Worm (Caenorhabditis elegans): Measurements from ENCODE around the gene txt-6.

The txt-6 gene

ce11 chrV:4628517-4628930 is 21.8 kb upstream of the txt-6 start, which contains the start of gene pmt-2 (continued):
- no peak for TF ChIP-seq daf-16 (GFP tag; optimal IDR thresholded peaks at IDR 0.05)
- peak; percentile 16 for TF ChIP-seq daf-16 (tag; optimal IDR thresholded peaks at IDR 0.05)
- no peak for TF ChIP-seq daf-12 (tag; optimal IDR thresholded peaks at IDR 0.05)
- no peak for TF ChIP-seq nhr-11 (tag; optimal IDR thresholded peaks at IDR 0.05)
- TF ChIP-seq ZK337.2 (GFP tag; IDR thresholded peaks at IDR 0.05): no peak
- TF ChIP-seq saeg-2 (GFP tag; IDR thresholded peaks at IDR 0.05): no peak
- no peak for TF ChIP-seq Y105C5A.15 (GFP tag; IDR thresholded peaks at IDR 0.05)
- peak; percentile 15 for TF ChIP-seq mes-2 (tag; optimal IDR thresholded peaks at IDR 0.05; ENCODE audit: poor library complexity, severe bottlenecking)
- TF ChIP-seq ama-1 (optimal IDR thresholded peaks at IDR 0.05): peak; percentile 19
- TF ChIP-seq ceh-44 (GFP tag; IDR thresholded peaks at IDR 0.05): no peak
- TF ChIP-seq aly-2 (tag; optimal IDR thresholded peaks at IDR 0.05): no peak
- no peak for TF ChIP-seq dpl-1 (GFP tag; optimal IDR thresholded peaks at IDR 0.05)

- peak; percentile 56 for TF ChIP-seq fkh-10 (GFP tag; optimal IDR thresholded peaks at IDR 0.05)
- no peak for TF ChIP-seq spr-1 (tag; optimal IDR thresholded peaks at IDR 0.05)
- no peak for TF ChIP-seq php-3 (GFP tag; IDR thresholded peaks at IDR 0.05)
- no peak for TF ChIP-seq snpc-4 (tag; optimal IDR thresholded peaks at IDR 0.05)
- TF ChIP-seq ZK546.5 (tag; optimal IDR thresholded peaks at IDR 0.05): no peak
These were observed 19.6 kb upstream of the txt-6 start for ce11 chrV:4626344-4626743.

- TF ChIP-seq zfp-3 (GFP tag; conservative IDR thresholded peaks at IDR 0.05): no peak
- TF ChIP-seq nhr-48 (tag; optimal IDR thresholded peaks at IDR 0.05): no peak
- TF ChIP-seq fos-1 (tag; optimal IDR thresholded peaks at IDR 0.05): no peak
- TF ChIP-seq nhr-77 (tag; optimal IDR thresholded peaks at IDR 0.05): no peak
- no peak for TF ChIP-seq daf-19 (GFP tag; conservative IDR thresholded peaks at IDR 0.05)
- TF ChIP-seq attf-4 (tag; optimal IDR thresholded peaks at IDR 0.05): no peak
- TF ChIP-seq F37D6.2 (tag; optimal IDR thresholded peaks at IDR 0.05): no peak
- TF ChIP-seq Y5F2A.4 (GFP tag; optimal IDR thresholded peaks at IDR 0.05): no peak
- TF ChIP-seq F26F4.8 (GFP tag; conservative IDR thresholded peaks at IDR 0.05): no peak
- TF ChIP-seq fkh-10 (GFP tag; optimal IDR thresholded peaks at IDR 0.05): no peak
- TF ChIP-seq ceh-20 (GFP tag; IDR thresholded peaks at IDR 0.05): no peak
- no peak for TF ChIP-seq dmd-6 (GFP tag; IDR thresholded peaks at IDR 0.05)
- no peak for TF ChIP-seq T26A8.4 (GFP tag; IDR thresholded peaks at IDR 0.05)
These were observed 18.0 kb upstream of the txt-6 start for ce11 chrV:4624717-4625116.

- TF ChIP-seq ceh-44 (GFP tag; IDR thresholded peaks at IDR 0.05): no peak
- TF ChIP-seq F37D6.2 (tag; optimal IDR thresholded peaks at IDR 0.05): no peak
- TF ChIP-seq ZK337.2 (GFP tag; IDR thresholded peaks at IDR 0.05): no peak
- no peak for TF ChIP-seq hmg-1.1 (GFP tag; IDR thresholded peaks at IDR 0.05)
- no peak for TF ChIP-seq F10B5.3 (tag; optimal IDR thresholded peaks at IDR 0.05)
These were observed 16.8 kb upstream of the txt-6 start for ce11 chrV:4623535-4623934.

ce11 chrV:4617260-4617659 is 10.5 kb upstream of the txt-6 start, which contains the start of gene sumv-2:
TSS of gene sumv-2 (plus strand) at chrV:4617560.
- TF ChIP-seq snpc-1.2 (GFP tag; IDR thresholded peaks at IDR 0.05) (no peak), nhr-28 (tag; optimal IDR thresholded peaks at IDR 0.05) (no peak), ceh-20 (GFP tag; IDR thresholded peaks at IDR 0.05) (no peak), dpl-1 (GFP tag; optimal IDR thresholded peaks at IDR 0.05) (no peak), ztf-11 (tag; optimal IDR thresholded peaks at IDR 0.05) (no peak), nhr-111 (GFP tag; optimal IDR thresholded peaks at IDR 0.05) (no peak), lir-3 (tag; optimal IDR thresholded peaks at IDR 0.05) (no peak), lin-13 (GFP tag; optimal IDR thresholded peaks at IDR 0.05) (no peak), D1046.2 (GFP tag; IDR thresholded peaks at IDR 0.05) (no peak), unc-62 (GFP tag; optimal IDR thresholded peaks at IDR 0.05 in 1 of 2) (no peak), unc-62 (tag; optimal IDR thresholded peaks at IDR 0.05) (no peak), mxl-3 (GFP tag; optimal IDR thresholded peaks at IDR 0.05) (no peak), madf-5 (GFP tag; IDR thresholded peaks at IDR 0.05) (no peak), hlh-30 (tag; optimal IDR thresholded peaks at IDR 0.05; ENCODE audit: insufficient read depth) (no peak), madf-9 (GFP tag; conservative IDR thresholded peaks at IDR 0.05) (no peak), lim-7 (GFP tag; IDR thresholded peaks at IDR 0.05) (no peak), nhr-77 (tag; optimal IDR thresholded peaks at IDR 0.05) (no peak), lsy-2 (tag; optimal IDR thresholded peaks at IDR 0.05) (no peak)

All from whole organism, L4 larva.